Worm (Caenorhabditis elegans) whole organism, dauer: ENCODE measurements around the gene srbc-43.

Experiments
- unc-62 ChIP-seq: sonication (generic microtip); optimal IDR thresholded peaks from 2 replicates; lab custom pipeline; 2017; ENCODE audit warnings: missing biosample characterization, missing genetic modification reagents, missing genetic modification characterization

Gene srbc-43

DNA sequence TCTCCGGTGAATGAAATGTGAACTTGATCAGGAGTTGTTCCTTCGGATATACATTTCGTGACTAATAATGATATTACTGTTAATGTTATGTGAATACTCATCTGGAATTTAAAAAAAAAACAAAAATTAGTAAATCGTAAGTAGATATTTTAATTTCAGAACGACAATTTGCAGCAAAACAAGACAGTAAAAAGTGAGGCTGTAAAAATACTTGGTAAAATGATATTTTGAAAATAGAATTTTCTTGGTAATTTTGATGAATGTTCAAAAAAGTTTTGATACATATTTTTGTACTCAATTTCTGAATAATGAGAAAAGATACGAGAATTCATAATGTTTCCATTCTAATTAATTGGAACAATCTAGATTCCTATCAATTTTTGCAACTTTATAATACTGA is 30.7 kb downstream of the srbc-43 start, which contains the start of gene papl-1:
papl-1 (minus strand) TSS at position 101 of the 400 bp plus-strand sequence.
- no peak for TF ChIP-seq unc-62 (GFP tag; lab: Kevin White, UChicago)

DNA sequence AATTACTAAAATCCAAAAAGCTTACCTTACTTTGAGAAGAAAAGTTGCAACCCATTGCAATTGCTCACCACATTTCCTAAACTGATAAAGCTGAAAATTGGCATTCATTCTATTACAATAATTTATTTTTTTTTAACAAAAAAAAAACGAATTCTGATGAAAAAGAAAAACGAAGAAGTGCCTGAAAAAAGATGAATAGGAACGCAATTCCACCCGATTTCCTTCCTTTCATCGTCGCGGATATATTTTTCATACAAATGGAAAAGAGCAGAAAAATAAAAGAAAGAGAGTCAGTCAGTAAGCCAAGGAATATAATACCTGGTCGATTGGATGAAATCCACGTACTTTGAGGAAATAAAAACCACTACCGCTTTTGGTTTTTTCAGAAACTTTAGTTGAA is 35.5 kb downstream of the srbc-43 start, which contains the start of gene gpa-13:
gpa-13 (minus strand) TSS at position 101 of the 400 bp plus-strand sequence.
- no peak for TF ChIP-seq unc-62 (GFP tag; lab: Kevin White, UChicago)

DNA sequence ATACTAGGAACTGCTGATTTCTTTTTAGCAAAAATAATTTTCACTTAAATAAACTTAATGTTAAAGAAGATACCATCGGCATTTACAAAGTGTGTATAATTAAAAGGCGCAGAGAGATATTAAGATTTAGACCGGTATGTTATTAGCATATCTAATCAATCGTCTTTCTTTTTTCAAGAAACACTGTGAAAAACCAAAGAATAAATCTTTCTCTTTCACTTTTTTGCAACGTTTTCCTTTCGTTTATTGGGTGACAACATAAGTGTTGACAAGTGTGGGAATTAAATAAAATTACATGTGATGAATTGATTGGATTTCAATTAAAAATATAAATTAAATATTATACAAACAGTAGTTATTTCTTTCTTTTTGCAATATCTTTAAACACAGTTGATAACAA is 37.9 kb downstream of the srbc-43 start, which contains the start of gene C15C8.8:
C15C8.8 (minus strand) TSS at position 101 of the 400 bp plus-strand sequence.
- no peak for TF ChIP-seq unc-62 (GFP tag; lab: Kevin White, UChicago)

DNA sequence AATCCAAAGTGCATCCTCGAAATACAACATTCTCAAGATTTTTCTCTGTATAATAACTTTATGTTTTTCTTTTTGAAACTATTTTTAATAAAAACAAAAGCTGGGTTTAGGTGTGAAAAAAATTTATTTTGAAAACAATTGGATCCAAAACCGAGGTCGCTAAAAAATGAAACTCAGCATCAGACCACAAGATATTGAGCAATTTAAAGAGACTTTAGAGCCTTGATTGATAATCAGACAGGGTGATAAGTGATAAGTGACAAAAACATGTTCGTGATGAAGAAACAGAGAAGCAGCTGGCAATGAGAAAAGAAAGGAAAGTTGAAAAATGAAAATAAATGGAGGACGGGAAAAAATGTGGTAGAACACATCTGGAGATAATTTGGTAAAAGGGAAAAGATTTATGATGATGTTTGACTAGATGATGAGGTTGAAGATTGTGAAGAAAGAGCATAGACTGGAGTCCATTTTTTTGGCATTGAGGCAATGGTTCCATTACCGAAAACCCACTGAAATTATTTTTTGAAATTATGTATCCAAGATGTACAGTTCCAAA is 38.7 kb downstream of the srbc-43 start, which contains the start of gene C15C8.6:
C15C8.6 (minus strand) TSS at position 51 of the 556 bp plus-strand sequence.
- TF ChIP-seq unc-62 (GFP tag; lab: Kevin White, UChicago): no peak

DNA sequence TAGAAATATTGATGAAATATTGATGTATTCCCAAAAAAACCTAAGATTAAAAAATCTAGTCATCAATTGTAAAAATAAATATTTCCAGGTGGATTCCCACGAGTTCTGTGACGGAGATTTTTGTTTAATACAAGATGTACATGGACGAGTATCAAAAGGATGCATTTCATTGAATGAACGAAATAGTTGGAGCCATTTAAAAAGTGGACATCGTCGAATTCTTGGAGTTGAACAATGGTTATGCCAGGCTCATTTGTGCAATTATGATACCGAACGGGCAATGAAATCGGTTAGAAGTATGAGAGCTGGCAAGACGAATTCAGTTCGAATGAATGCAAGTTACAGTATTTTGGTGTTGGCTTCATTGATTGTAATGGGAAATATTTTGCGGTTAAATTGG is 40.8 kb downstream of the srbc-43 start:
- no peak for TF ChIP-seq unc-62 (GFP tag; lab: Kevin White, UChicago)

DNA sequence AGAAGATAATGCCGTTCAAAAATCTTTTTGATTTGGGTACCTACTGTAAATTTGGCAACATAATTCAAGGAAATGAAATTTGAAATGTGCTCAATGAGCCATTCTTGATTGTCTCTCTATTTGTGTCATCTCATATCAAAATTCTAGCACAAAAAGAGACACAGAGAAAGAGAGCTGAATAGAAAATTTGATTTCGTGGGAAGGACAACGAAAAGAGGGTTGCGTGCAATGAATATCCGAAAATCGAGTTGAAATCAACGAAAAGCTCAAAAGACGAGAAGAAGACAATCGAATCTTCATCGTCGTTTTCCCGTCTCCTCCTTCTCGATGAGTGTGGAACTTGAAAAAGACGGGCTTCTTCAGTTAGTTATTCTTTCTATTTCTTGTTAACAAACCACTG is 42.5 kb downstream of the srbc-43 start, which contains the start of gene C15C8.5:
C15C8.5 (plus strand) TSS at position 152 of the 400 bp plus-strand sequence.
- TF ChIP-seq unc-62 (GFP tag; lab: Kevin White, UChicago): no peak

DNA sequence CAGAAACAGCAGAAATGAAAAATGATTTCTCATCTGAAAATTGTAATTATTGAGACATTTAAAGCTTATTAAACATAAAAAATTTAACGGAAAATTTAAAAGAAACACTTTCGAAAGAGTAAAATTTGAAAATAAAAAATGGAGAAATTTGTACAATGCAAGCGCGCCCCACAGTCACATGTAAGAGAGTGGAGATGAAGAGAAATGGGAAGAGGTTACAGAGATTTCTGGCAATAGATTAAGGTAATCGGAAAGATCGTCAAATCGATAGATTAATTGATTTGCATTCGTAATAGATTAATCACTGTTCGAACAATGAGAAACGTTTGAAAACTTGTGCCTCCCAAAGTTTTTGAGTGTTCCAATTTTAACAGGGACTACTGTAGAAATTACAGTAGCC is 42.9 kb downstream of the srbc-43 start, which contains the start of gene C15C8.4:
C15C8.4 (minus strand) TSS at position 33 of the 400 bp plus-strand sequence.
- no peak for TF ChIP-seq unc-62 (GFP tag; lab: Kevin White, UChicago)

DNA sequence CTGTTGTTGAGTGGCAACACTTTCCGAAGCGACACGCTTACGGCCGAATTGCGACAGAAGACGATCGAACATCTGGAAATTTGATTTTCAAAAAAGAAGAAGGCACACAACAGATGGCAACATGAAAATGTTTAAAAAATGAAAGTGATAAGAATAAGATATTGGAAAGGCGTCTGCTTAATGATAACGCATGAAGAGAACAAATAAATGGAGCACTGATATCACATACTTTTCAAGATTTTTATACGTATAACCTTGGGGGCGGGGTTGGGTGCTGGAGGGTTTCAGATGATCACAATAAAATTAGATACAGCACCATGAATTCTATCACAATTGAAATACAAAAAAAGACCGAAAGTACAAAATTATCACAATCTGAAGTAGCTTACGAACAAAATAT is 45.3 kb downstream of the srbc-43 start, which contains the start of gene C15C8.7:
C15C8.7 (minus strand) TSS at position 72 of the 400 bp plus-strand sequence.
- TF ChIP-seq unc-62 (GFP tag; lab: Kevin White, UChicago): no peak

DNA sequence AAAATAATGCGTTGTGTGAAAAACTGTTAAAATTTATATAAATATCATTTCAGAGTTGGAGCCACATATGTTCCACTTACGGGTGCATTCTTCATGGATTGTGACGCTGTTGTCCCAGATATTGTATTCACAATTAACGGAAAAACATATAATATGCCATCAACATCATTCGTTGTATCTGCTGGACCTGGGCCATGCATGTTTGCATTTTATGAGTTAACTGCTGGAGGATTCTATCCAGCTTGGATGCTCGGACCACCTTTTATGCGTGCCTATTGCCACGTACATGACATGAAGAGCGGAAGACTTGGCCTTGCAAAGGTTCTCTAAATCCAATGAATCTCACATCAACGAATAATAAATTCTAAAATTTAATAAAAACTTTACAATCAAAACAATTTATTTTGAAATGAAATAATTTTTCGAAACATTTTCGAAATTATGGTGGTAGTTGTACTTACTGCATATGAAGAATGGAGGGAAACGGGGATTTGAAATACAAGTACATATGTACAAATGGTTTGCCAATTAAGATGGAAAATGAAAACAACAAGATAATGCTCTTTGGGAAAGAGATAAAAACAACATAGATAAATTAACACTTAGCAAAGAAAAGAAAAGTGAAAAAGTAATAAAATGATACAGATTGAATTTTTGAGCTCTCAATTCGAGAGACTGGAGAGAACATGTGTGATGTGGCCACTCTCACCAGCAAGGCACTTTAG is 46.4 kb downstream of the srbc-43 start:
- TF ChIP-seq unc-62 (GFP tag; lab: Kevin White, UChicago): no peak

DNA sequence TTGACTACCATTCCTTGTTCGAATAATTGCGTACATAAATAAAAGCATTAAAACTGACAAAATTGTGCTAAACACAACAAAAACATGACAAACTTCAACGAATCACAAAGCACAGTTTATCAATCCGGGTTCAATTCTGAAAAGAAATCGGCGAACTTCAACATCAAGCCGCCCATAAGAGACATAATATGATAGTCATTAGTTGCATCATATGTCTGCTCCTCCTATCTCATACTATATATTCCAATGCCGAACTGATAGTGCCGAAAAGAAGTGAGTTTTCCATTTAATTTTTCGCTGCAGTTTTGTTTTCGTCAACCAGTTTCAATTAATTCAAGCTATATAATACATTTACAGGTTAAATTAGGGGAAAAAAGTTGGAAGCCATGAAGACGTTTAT is 48.6 kb downstream of the srbc-43 start, which contains the start of gene hrg-7:
hrg-7 (plus strand) TSS at position 358 of the 400 bp plus-strand sequence.
- TF ChIP-seq unc-62 (GFP tag; lab: Kevin White, UChicago): no peak
